Worm (Caenorhabditis elegans): ENCODE data around the gene srj-54.

ce11 chrV:2880356-2880755, 20.7 kb upstream of the srj-54 start:
- TF ChIP-seq K02D7.2 (tag; optimal IDR thresholded peaks at IDR 0.05), result no peak
- TF ChIP-seq pha-2 (tag; optimal IDR thresholded peaks at IDR 0.05), result no peak
- no peak for TF ChIP-seq pqm-1 (tag; optimal IDR thresholded peaks at IDR 0.05)
- TF ChIP-seq zip-5 (tag; optimal IDR thresholded peaks at IDR 0.05), result no peak
- TF ChIP-seq pag-3 (tag; optimal IDR thresholded peaks at IDR 0.05; ENCODE audit: borderline replicate concordance), result no peak
- no peak for TF ChIP-seq C08G9.2 (tag; optimal IDR thresholded peaks at IDR 0.05)
- TF ChIP-seq ceh-9 (tag; optimal IDR thresholded peaks at IDR 0.05), result no peak
- no peak for TF ChIP-seq hlh-6 (tag; optimal IDR thresholded peaks at IDR 0.05)
- no peak for TF ChIP-seq hlh-30 (tag; optimal IDR thresholded peaks at IDR 0.05; ENCODE audit: insufficient read depth)
